Worm (Caenorhabditis elegans) whole organism, late embryonic: ENCODE measurements around the gene ipla-1.

Experiments
- C08G9.2 ChIP-seq: sonication (generic microtip); optimal IDR thresholded peaks from 2 replicates; lab custom pipeline; 2016; ENCODE audit warnings: mild to moderate bottlenecking, missing genetic modification characterization, moderate library complexity, missing compliant biosample characterization
- Y22D7AL.16 ChIP-seq: sonication (generic microtip); optimal IDR thresholded peaks from 2 replicates; lab custom pipeline; 2016; ENCODE audit warnings: missing genetic modification characterization, missing compliant biosample characterization
- ahr-1 ChIP-seq: sonication (generic microtip); optimal IDR thresholded peaks from 2 replicates; lab custom pipeline; 2016; ENCODE audit warnings: missing genetic modification characterization, missing compliant biosample characterization
- ama-1 ChIP-seq: fragments of 150-350 bp; optimal IDR thresholded peaks from 2 replicates; lab custom pipeline; 2014
- ceh-14 ChIP-seq: sonication (generic microtip); optimal IDR thresholded peaks from 2 replicates; lab custom pipeline; 2016; ENCODE audit warnings: missing genotype, missing genetic modification characterization, missing compliant biosample characterization
- ceh-2 ChIP-seq: sonication (generic microtip); optimal IDR thresholded peaks from 2 replicates; lab custom pipeline; 2016; ENCODE audit warnings: missing genotype, missing genetic modification characterization, missing compliant biosample characterization
- ceh-22 ChIP-seq: sonication (generic microtip); optimal IDR thresholded peaks from 2 replicates; lab custom pipeline; 2017; ENCODE audit warnings: missing biosample characterization, missing genetic modification characterization
- ceh-31 ChIP-seq: sonication (generic microtip); optimal IDR thresholded peaks from 2 replicates; lab custom pipeline; 2016; ENCODE audit warnings: missing genetic modification characterization, missing compliant biosample characterization
- ceh-48 ChIP-seq: sonication (generic microtip); optimal IDR thresholded peaks from 2 replicates; lab custom pipeline; 2016; ENCODE audit warnings: missing genetic modification characterization, inconsistent platforms, missing compliant biosample characterization
- che-1 ChIP-seq: sonication (generic microtip); optimal IDR thresholded peaks from 2 replicates; lab custom pipeline; 2016; ENCODE audit warnings: mild to moderate bottlenecking, missing genetic modification characterization, missing compliant biosample characterization
- dmd-4 ChIP-seq: sonication (generic microtip); optimal IDR thresholded peaks from 2 replicates; lab custom pipeline; 2016; ENCODE audit warnings: borderline replicate concordance, missing genetic modification characterization, missing compliant biosample characterization
- eyg-1 ChIP-seq: sonication (generic microtip); optimal IDR thresholded peaks from 2 replicates; lab custom pipeline; 2016; ENCODE audit warnings: missing genotype, missing genetic modification characterization, missing compliant biosample characterization
- gmeb-2 ChIP-seq: sonication (generic microtip); optimal IDR thresholded peaks from 2 replicates; lab custom pipeline; 2016; ENCODE audit warnings: missing genetic modification characterization, inconsistent platforms, missing compliant biosample characterization
- hlh-15 ChIP-seq: sonication (generic microtip); optimal IDR thresholded peaks from 2 replicates; lab custom pipeline; 2016; ENCODE audit warnings: missing genetic modification characterization, missing compliant biosample characterization
- hlh-30 ChIP-seq: sonication (generic microtip); optimal IDR thresholded peaks from 2 replicates; lab custom pipeline; 2017; ENCODE audit warnings: antibody characterized with exemption, missing genetic modification characterization, missing compliant biosample characterization; ENCODE audit not compliant: insufficient read depth
- hlh-6 ChIP-seq: sonication (generic microtip); optimal IDR thresholded peaks from 2 replicates; lab custom pipeline; 2016; ENCODE audit warnings: missing genotype, missing genetic modification characterization, missing compliant biosample characterization
- hlh-8 ChIP-seq: sonication (generic microtip); optimal IDR thresholded peaks from 2 replicates; lab custom pipeline; 2016; ENCODE audit warnings: missing genotype, missing genetic modification characterization, missing compliant biosample characterization
- lin-11 ChIP-seq: fragments of 200-800 bp; sonication (Bioruptor generic); optimal IDR thresholded peaks from 2 replicates; lab custom pipeline; 2018; ENCODE audit warnings: mild to moderate bottlenecking, missing genetic modification characterization, missing compliant biosample characterization
- madf-2 ChIP-seq: sonication (generic microtip); optimal IDR thresholded peaks from 2 replicates; lab custom pipeline; 2017; ENCODE audit warnings: missing genetic modification characterization, missing compliant biosample characterization
- nfya-1 ChIP-seq: sonication (generic microtip); optimal IDR thresholded peaks from 2 replicates; lab custom pipeline; 2017; ENCODE audit warnings: missing genetic modification characterization, mild to moderate bottlenecking, missing compliant biosample characterization, antibody characterized with exemption, moderate library complexity
- nhr-232 ChIP-seq: sonication (generic microtip); optimal IDR thresholded peaks from 2 replicates; lab custom pipeline; 2016; ENCODE audit warnings: missing genetic modification characterization, missing compliant biosample characterization
- npax-4 ChIP-seq: sonication (generic microtip); optimal IDR thresholded peaks from 2 replicates; lab custom pipeline; 2016; ENCODE audit warnings: missing genetic modification characterization, missing compliant biosample characterization
- odd-2 ChIP-seq: sonication (generic microtip); optimal IDR thresholded peaks from 2 replicates; lab custom pipeline; 2017; ENCODE audit warnings: antibody characterized with exemption, mild to moderate bottlenecking, missing genetic modification characterization, missing compliant biosample characterization
- pag-3 ChIP-seq: sonication (generic microtip); optimal IDR thresholded peaks from 2 replicates; lab custom pipeline; 2016; ENCODE audit warnings: missing compliant biosample characterization, missing genetic modification characterization, borderline replicate concordance
- pat-9 ChIP-seq: fragments of 200-800 bp; sonication (Bioruptor generic); optimal IDR thresholded peaks from 2 replicates; lab custom pipeline; 2018; ENCODE audit warnings: mild to moderate bottlenecking, missing genetic modification characterization, moderate library complexity, missing compliant biosample characterization
- pax-1 ChIP-seq: fragments of 150-350 bp; optimal IDR thresholded peaks from 2 replicates; lab custom pipeline; 2014; ENCODE audit warnings: missing biosample characterization, missing genetic modification characterization
- pha-2 ChIP-seq: sonication (generic microtip); optimal IDR thresholded peaks from 2 replicates; lab custom pipeline; 2017; ENCODE audit warnings: mild to moderate bottlenecking, missing genetic modification characterization, missing compliant biosample characterization
- pha-4 ChIP-seq: fragments of 150-350 bp; optimal IDR thresholded peaks from 2 replicates; lab custom pipeline; 2018; ENCODE audit warnings: missing biosample characterization, missing genetic modification reagents, missing genetic modification characterization
- pros-1 ChIP-seq: fragments of 150-350 bp; optimal IDR thresholded peaks from 2 replicates; lab custom pipeline; 2014; ENCODE audit warnings: missing biosample characterization, missing genetic modification reagents, missing genetic modification characterization
- ref-2 ChIP-seq: sonication (generic microtip); optimal IDR thresholded peaks from 2 replicates; lab custom pipeline; 2016; ENCODE audit warnings: missing genetic modification characterization, missing compliant biosample characterization
- sdc-2 ChIP-seq: sonication (generic microtip); optimal IDR thresholded peaks from 2 replicates; lab custom pipeline; 2016; ENCODE audit warnings: missing genotype, missing genetic modification characterization, missing compliant biosample characterization
- sox-2 ChIP-seq: fragments of 200-800 bp; sonication (Bioruptor generic); IDR thresholded peaks from 2 replicates; pipeline ENCODE4 v1.3.6; 2022; ENCODE audit warnings: missing genetic modification reagents, missing genetic modification characterization, missing compliant biosample characterization
- sox-4 ChIP-seq: sonication (generic microtip); optimal IDR thresholded peaks from 2 replicates; lab custom pipeline; 2017; ENCODE audit warnings: mild to moderate bottlenecking, missing genetic modification characterization, inconsistent platforms, missing compliant biosample characterization
- tbx-2 ChIP-seq: sonication (generic microtip); optimal IDR thresholded peaks from 2 replicates; lab custom pipeline; 2016; ENCODE audit warnings: missing genetic modification characterization, missing compliant biosample characterization
- tbx-7 ChIP-seq: sonication (generic microtip); optimal IDR thresholded peaks from 2 replicates; lab custom pipeline; 2016; ENCODE audit warnings: missing genotype, missing genetic modification characterization, missing compliant biosample characterization
- ttx-3 ChIP-seq: sonication (generic microtip); optimal IDR thresholded peaks from 2 replicates; lab custom pipeline; 2016; ENCODE audit warnings: missing genetic modification reagents, missing genetic modification characterization, missing compliant biosample characterization
- unc-3 ChIP-seq, 2 experiments: fragments of 200-800 bp in 1 of 2; sonication (Bioruptor generic) in 1 of 2; sonication (generic microtip) in 1 of 2; conservative IDR thresholded peaks in 1 of 2; optimal IDR thresholded peaks in 1 of 2; 2 replicates each; pipeline versions ENCODE4 v1.3.6 to Lab custom; 2016 to 2022; ENCODE audit warnings: missing compliant biosample characterization in 2 of 2, missing genetic modification characterization in 2 of 2, missing genetic modification reagents in 1 of 2
- zip-5 ChIP-seq: sonication (generic microtip); optimal IDR thresholded peaks from 2 replicates; lab custom pipeline; 2016; ENCODE audit warnings: missing genetic modification characterization, missing compliant biosample characterization

ipla-1 gene

DNA sequence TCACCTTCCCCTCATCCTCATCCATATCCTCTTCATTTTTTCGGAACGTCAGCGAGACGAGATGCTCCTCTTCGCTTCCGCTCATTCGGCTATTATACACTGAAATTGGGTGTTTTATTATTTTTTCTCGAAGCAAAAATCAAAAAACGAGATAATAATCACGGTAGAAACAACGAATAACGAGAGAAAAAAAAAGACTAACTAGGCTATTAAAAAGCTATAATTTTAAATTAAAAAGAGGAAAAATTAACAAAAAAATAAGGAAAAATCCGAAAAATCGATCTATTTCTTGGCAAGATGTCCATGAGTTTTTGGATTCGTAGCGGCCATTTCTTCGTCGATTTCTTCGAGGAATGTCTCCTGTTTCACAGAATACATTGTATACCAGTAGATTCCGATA lies at the start of gene ipla-1:
TSS of gene ipla-1 (minus strand) at position 101 of the 400 bp plus-strand sequence.
- TF ChIP-seq nfya-1 (tag; lab: Kevin White, UChicago) (no peak), sdc-2 (tag; lab: Kevin White, UChicago) (no peak), ahr-1 (no peak), sox-4 (tag; lab: Kevin White, UChicago) (no peak), dmd-4 (tag; lab: Kevin White, UChicago) (no peak), nhr-232 (no peak), pros-1 (no peak), ceh-14 (no peak), tbx-7 (tag; lab: Kevin White, UChicago) (no peak), hlh-30 (tag; lab: Kevin White, UChicago) (no peak), odd-2 (tag; lab: Kevin White, UChicago) (no peak), gmeb-2 (tag; lab: Kevin White, UChicago) (no peak), ceh-2 (tag; lab: Kevin White, UChicago) (no peak)

DNA sequence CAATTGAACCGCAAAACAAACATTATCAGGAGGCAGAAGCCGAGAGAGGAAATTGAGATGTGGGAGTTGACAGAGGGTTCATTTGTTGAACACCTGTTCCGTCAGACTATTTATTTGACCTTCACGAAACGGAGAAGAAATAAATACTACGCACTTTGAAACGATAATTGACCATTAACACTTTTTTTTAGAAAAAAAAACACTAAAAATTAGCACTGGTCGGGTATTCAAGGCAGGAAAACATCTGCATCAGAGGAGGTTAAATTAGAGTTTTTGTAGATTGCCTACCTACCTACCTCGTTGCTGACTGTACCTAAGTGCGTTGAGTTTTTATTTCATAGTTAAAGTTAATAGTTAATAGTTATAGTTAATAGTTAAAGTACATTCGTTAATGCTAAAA lies 48.9 kb upstream of the ipla-1 start:
- TF ChIP-seq pax-1 (tag; lab: Kevin White, UChicago) (peak; percentile 8), eyg-1 (tag; lab: Kevin White, UChicago) (no peak)
- TF ChIP-seq, all 69 proteins: peak for 1

DNA sequence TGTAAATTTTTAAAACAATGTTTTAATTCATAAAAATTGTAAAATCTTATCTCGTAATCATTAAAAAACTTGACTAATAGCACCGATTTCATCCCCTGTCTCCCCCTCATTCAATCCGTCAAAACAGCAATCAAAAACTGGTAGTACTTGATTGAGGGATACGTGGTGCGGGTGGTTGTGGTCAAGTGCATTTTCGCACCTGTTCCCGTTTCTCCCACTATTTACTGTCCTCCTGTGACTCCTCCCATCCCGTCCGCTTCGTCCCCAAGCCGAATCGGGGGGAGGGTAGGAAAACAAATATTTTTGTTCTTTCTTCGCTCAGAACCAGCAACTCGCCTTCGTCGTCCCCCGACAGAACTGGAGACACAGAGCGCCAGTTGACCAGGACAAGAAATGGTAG lies 47.6 kb upstream of the ipla-1 start, which contains the start of gene lgc-27:
TSS of gene lgc-27 (plus strand) at position 301 of the 400 bp plus-strand sequence.
- TF ChIP-seq pat-9 (no peak), C08G9.2 (tag; lab: Kevin White, UChicago) (no peak), tbx-2 (tag; lab: Kevin White, UChicago) (peak; percentile 44)

DNA sequence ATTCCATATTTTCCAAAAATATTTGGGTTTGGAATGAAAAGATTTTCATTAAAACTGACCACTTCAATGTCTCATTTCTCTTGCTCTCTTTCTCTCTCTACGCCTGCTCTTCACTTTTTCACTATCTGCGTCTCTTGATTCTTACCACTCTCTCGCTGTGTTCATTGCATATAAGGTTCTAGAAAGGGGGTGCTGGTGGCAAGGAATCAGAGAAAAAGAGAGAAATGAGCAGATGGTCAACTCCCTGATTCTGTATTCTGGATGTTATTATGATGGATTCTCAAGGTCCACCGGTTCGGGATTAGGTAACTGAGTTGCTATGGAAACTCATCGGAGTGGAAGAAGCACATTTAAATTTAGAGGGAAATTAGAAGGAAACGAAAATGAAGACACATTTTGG lies 39.6 kb upstream of the ipla-1 start:
- TF ChIP-seq nfya-1 (tag; lab: Kevin White, UChicago) (peak; percentile 38), ceh-31 (tag; lab: Kevin White, UChicago) (no peak), che-1 (tag; lab: Kevin White, UChicago) (no peak), lin-11 (no peak), hlh-30 (tag; lab: Kevin White, UChicago) (no peak), eyg-1 (tag; lab: Kevin White, UChicago) (no peak), ceh-14 (no peak), sox-4 (tag; lab: Kevin White, UChicago) (no peak), ref-2 (tag; lab: Kevin White, UChicago) (peak; percentile 22), pat-9 (no peak), ceh-48 (no peak)

DNA sequence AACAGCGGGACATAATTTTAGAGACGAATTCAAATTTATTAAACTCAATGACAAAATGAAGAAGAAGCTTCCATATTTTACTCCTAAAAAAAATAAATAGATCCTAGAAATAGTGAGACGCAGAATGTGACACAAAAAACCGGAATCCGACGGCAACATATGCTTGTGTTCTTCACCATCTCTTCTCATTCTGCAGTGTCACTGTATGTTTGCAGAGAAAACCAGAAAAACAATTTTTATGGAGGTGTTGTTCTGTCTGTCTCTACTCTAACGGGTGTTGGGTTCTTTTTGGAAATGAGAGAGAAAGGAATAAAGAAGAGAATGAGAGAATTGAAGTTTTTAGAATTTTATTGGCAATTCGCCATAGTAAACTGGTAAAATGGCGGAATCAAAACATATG lies 37.7 kb upstream of the ipla-1 start:
- TF ChIP-seq pag-3 (tag; lab: Kevin White, UChicago) (no peak), sox-2 (GFP tag; lab: Robert Waterston, UW) (no peak), sox-4 (tag; lab: Kevin White, UChicago) (no peak), ceh-14 (no peak), che-1 (tag; lab: Kevin White, UChicago) (no peak), zip-5 (tag; lab: Kevin White, UChicago) (no peak)

DNA sequence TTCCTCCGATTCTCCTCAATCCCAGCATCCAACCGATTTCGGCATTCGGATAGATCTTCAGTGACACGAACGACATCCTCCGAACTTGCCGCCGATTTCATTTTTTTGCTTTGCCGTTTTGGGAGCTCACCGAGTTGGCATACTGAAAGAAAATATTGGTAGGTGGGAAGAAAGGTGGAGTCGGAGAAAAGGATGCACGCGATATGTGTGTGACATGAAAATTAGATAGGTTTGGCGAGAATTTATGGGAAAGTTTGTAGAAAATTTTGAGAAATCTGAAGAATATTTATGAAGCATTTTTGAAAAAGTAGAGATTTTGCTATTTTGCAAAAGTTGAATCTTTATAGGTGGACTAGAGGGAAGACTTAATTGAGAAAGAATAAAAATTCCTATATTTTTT lies 37.1 kb upstream of the ipla-1 start, which contains the start of gene che-10:
TSS of gene che-10 (minus strand) at position 101 of the 400 bp plus-strand sequence.
- TF ChIP-seq sdc-2 (tag; lab: Kevin White, UChicago) (no peak), hlh-15 (no peak), hlh-6 (no peak), madf-2 (no peak), pha-2 (no peak), Y22D7AL.16 (tag; lab: Kevin White, UChicago) (no peak), ceh-22 (tag; lab: Kevin White, UChicago) (no peak), ama-1 (no peak), ceh-2 (tag; lab: Kevin White, UChicago) (no peak), npax-4 (tag; lab: Kevin White, UChicago) (no peak), hlh-8 (no peak), che-1 (tag; lab: Kevin White, UChicago) (no peak), pag-3 (tag; lab: Kevin White, UChicago) (no peak), ceh-48 (no peak), unc-3 (GFP tag; conservative IDR thresholded peaks at IDR 0.05; lab: Robert Waterston, UW) (no peak), unc-3 (tag; optimal IDR thresholded peaks at IDR 0.05; lab: Kevin White, UChicago) (no peak), ttx-3 (tag; lab: Kevin White, UChicago) (no peak), pha-4 (no peak), eyg-1 (tag; lab: Kevin White, UChicago) (no peak), dmd-4 (tag; lab: Kevin White, UChicago) (no peak)
